Fruit fly (Drosophila melanogaster) whole organism, embryonic: ENCODE data around the gene Trl.
A peak's percentile ranks its signal among the peaks of the same experiment; 100 is the strongest.

ENCODE experiments used
- Antp ChIP-seq: fragments of 200-800 bp; sonication (Bioruptor generic); optimal IDR thresholded peaks from 3 replicates; lab custom pipeline; 2016; ENCODE audit warnings: missing biosample characterization, missing genetic modification characterization
- CG1024 ChIP-seq: fragments of 200-800 bp; sonication (Bioruptor generic); IDR thresholded peaks from 2 replicates; pipeline ENCODE4 v1.3.6; 2022; ENCODE audit warnings: missing biosample characterization, missing genetic modification characterization
- CG10267 ChIP-seq: fragments of 200-800 bp; sonication (Bioruptor generic); optimal IDR thresholded peaks from 2 replicates; lab custom pipeline; 2018; ENCODE audit warnings: missing biosample characterization, mild to moderate bottlenecking, missing genetic modification characterization, moderate library complexity
- CG11456 ChIP-seq: fragments of 200-800 bp; sonication (Bioruptor generic); IDR thresholded peaks from 3 replicates; pipeline ENCODE4 v1.3.6; 2022; ENCODE audit warnings: missing biosample characterization, missing genetic modification characterization
- CG11723 ChIP-seq: fragments of 200-800 bp; sonication (Bioruptor generic); optimal IDR thresholded peaks from 2 replicates; lab custom pipeline; 2017; ENCODE audit warnings: missing biosample characterization, mild to moderate bottlenecking, missing genetic modification characterization
- CG12071 ChIP-seq: fragments of 200-800 bp; sonication (Bioruptor generic); optimal IDR thresholded peaks from 3 replicates; lab custom pipeline; 2018; ENCODE audit warnings: missing biosample characterization, mild to moderate bottlenecking, missing genetic modification characterization
- CG12219 ChIP-seq: fragments of 200-800 bp; sonication (Bioruptor generic); optimal IDR thresholded peaks from 3 replicates; lab custom pipeline; 2018; ENCODE audit warnings: missing biosample characterization, mild to moderate bottlenecking, missing genetic modification characterization
- CG12942 ChIP-seq: fragments of 200-800 bp; sonication (Bioruptor generic); optimal IDR thresholded peaks from 3 replicates; lab custom pipeline; 2016; ENCODE audit warnings: missing biosample characterization, missing genetic modification characterization
- CG14667 ChIP-seq: fragments of 200-800 bp; sonication (Bioruptor generic); IDR thresholded peaks from 2 replicates; pipeline ENCODE4 v1.3.6; 2022; ENCODE audit warnings: missing biosample characterization, missing genetic modification characterization
- CG32767 ChIP-seq: fragments of 200-800 bp; sonication (Bioruptor generic); IDR thresholded peaks from 2 replicates; pipeline ENCODE4 v1.3.6; 2022; ENCODE audit warnings: missing biosample characterization, missing genetic modification characterization
- CG34224 ChIP-seq: fragments of 200-800 bp; sonication (Bioruptor generic); IDR thresholded peaks from 3 replicates; pipeline ENCODE4 v1.3.6; 2022; ENCODE audit warnings: missing biosample characterization, missing genetic modification characterization; ENCODE audit not compliant: partially characterized antibody
- CG4282 ChIP-seq: fragments of 200-800 bp; sonication (Bioruptor generic); optimal IDR thresholded peaks from 2 replicates; lab custom pipeline; 2016; ENCODE audit warnings: missing biosample characterization, missing genetic modification characterization
- CG6175 ChIP-seq: fragments of 200-800 bp; sonication (Bioruptor generic); IDR thresholded peaks from 3 replicates; pipeline ENCODE4 v1.3.6; 2022; ENCODE audit warnings: missing biosample characterization, missing genetic modification characterization
- CG6272 ChIP-seq: fragments of 200-800 bp; sonication (Bioruptor generic); IDR thresholded peaks from 2 replicates; pipeline ENCODE4 v1.3.6; 2022; ENCODE audit warnings: missing biosample characterization, missing genetic modification characterization
- CG7357 ChIP-seq: fragments of 200-800 bp; sonication (Bioruptor generic); IDR thresholded peaks from 3 replicates; pipeline ENCODE4 v1.3.6; 2022; ENCODE audit warnings: missing biosample characterization, missing genetic modification characterization
- CG7372 ChIP-seq: fragments of 200-800 bp; sonication (Bioruptor generic); IDR thresholded peaks from 2 replicates; pipeline ENCODE4 v1.3.6; 2022; ENCODE audit warnings: missing biosample characterization, missing genetic modification characterization
- CG8281 ChIP-seq: fragments of 200-800 bp; sonication (Bioruptor generic); optimal IDR thresholded peaks from 2 replicates; lab custom pipeline; 2018; ENCODE audit warnings: missing biosample characterization, mild to moderate bottlenecking, missing genetic modification characterization, moderate library complexity
- CG8765 ChIP-seq: fragments of 200-800 bp; sonication (Bioruptor generic); IDR thresholded peaks from 2 replicates; pipeline ENCODE4 v1.3.6; 2022; ENCODE audit warnings: missing biosample characterization, missing genetic modification characterization
- CG9817 ChIP-seq: fragments of 200-800 bp; sonication (Bioruptor generic); optimal IDR thresholded peaks from 2 replicates; lab custom pipeline; 2018; ENCODE audit warnings: missing biosample characterization, mild to moderate bottlenecking, missing genetic modification characterization, moderate library complexity
- CkIIα-i1 ChIP-seq: fragments of 200-800 bp; sonication (Bioruptor generic); IDR thresholded peaks from 2 replicates; pipeline ENCODE4 v1.3.6; 2022; ENCODE audit warnings: missing biosample characterization, missing genetic modification characterization
- Dfd ChIP-seq, 2 experiments: fragments of >200 bp; optimal IDR thresholded peaks; 2 replicates each; lab custom pipeline; 2017; ENCODE audit warnings: missing biosample characterization in 2 of 2, missing genetic modification characterization in 2 of 2
- Dref ChIP-seq: fragments of 200-800 bp; sonication (Bioruptor generic); IDR thresholded peaks from 2 replicates; pipeline ENCODE4 v1.3.6; 2022; ENCODE audit warnings: missing biosample characterization, missing genetic modification characterization
- HLH54F ChIP-seq: fragments of 200-800 bp; sonication (Bioruptor generic); optimal IDR thresholded peaks from 3 replicates; lab custom pipeline; 2016; ENCODE audit warnings: missing biosample characterization, missing genetic modification characterization
- Hr39 ChIP-seq: fragments of >200 bp; optimal IDR thresholded peaks from 2 replicates; lab custom pipeline; 2017
- Mad ChIP-seq: fragments of 200-800 bp; sonication (Bioruptor generic); optimal IDR thresholded peaks from 2 replicates; lab custom pipeline; 2016; ENCODE audit warnings: missing biosample characterization, missing genetic modification characterization
- Mrtf ChIP-seq: fragments of 200-800 bp; sonication (Bioruptor generic); IDR thresholded peaks from 3 replicates; pipeline ENCODE4 v1.3.6; 2022; ENCODE audit warnings: missing biosample characterization, missing genetic modification characterization
- Rfx ChIP-seq: fragments of 200-800 bp; sonication (Bioruptor generic); IDR thresholded peaks from 2 replicates; pipeline ENCODE4 v1.3.6; 2022; ENCODE audit warnings: missing biosample characterization, missing genetic modification characterization
- Six4 ChIP-seq: fragments of 200-800 bp; sonication (Bioruptor generic); optimal IDR thresholded peaks from 2 replicates; lab custom pipeline; 2016; ENCODE audit warnings: missing biosample characterization, missing genetic modification characterization
- Usf ChIP-seq: fragments of 200-800 bp; sonication (Bioruptor generic); optimal IDR thresholded peaks from 2 replicates; lab custom pipeline; 2017; ENCODE audit warnings: missing genotype, missing biosample characterization, missing genetic modification characterization
- ara ChIP-seq: fragments of 200-800 bp; sonication (Bioruptor generic); IDR thresholded peaks from 2 replicates; pipeline ENCODE4 v1.3.6; 2022; ENCODE audit warnings: missing biosample characterization, missing genetic modification characterization
- bbx ChIP-seq: fragments of 200-800 bp; sonication (Bioruptor generic); IDR thresholded peaks from 2 replicates; pipeline ENCODE4 v1.3.6; 2022; ENCODE audit warnings: missing biosample characterization, missing genetic modification characterization; ENCODE audit not compliant: partially characterized antibody
- chm ChIP-seq: fragments of 200-800 bp; sonication (Bioruptor generic); IDR thresholded peaks from 2 replicates; pipeline ENCODE4 v1.3.6; 2022; ENCODE audit warnings: missing biosample characterization, missing genetic modification characterization
- cwo ChIP-seq: fragments of 200-800 bp; sonication (Bioruptor generic); optimal IDR thresholded peaks from 3 replicates; lab custom pipeline; 2017; ENCODE audit warnings: missing biosample characterization, missing genetic modification characterization, mild to moderate bottlenecking, moderate library complexity, missing genetic modification reagents
- grau ChIP-seq: fragments of 200-800 bp; optimal IDR thresholded peaks from 3 replicates; lab custom pipeline; 2019; ENCODE audit warnings: missing biosample characterization, mild to moderate bottlenecking, missing genetic modification characterization, moderate library complexity
- gro ChIP-seq: fragments of 200-800 bp; sonication (Bioruptor generic); optimal IDR thresholded peaks from 2 replicates; lab custom pipeline; 2016; ENCODE audit warnings: missing biosample characterization, missing genetic modification characterization
- hb ChIP-seq: fragments of 200-800 bp; sonication (Bioruptor generic); IDR thresholded peaks from 3 replicates; pipeline ENCODE4 v1.3.6; 2022; ENCODE audit warnings: missing biosample characterization, missing genetic modification characterization; ENCODE audit not compliant: partially characterized antibody
- her ChIP-seq: fragments of 200-800 bp; sonication (Bioruptor generic); optimal IDR thresholded peaks from 2 replicates; lab custom pipeline; 2016; ENCODE audit warnings: missing biosample characterization, missing genetic modification characterization
- lilli ChIP-seq: fragments of 200-800 bp; sonication (Bioruptor generic); optimal IDR thresholded peaks from 3 replicates; lab custom pipeline; 2016; ENCODE audit warnings: missing biosample characterization, missing genetic modification characterization
- nerfin-2 ChIP-seq: fragments of 200-800 bp; sonication (Bioruptor generic); IDR thresholded peaks from 2 replicates; pipeline ENCODE4 v1.3.6; 2022; ENCODE audit warnings: missing biosample characterization, missing genetic modification characterization; ENCODE audit not compliant: partially characterized antibody
- rib ChIP-seq: fragments of 200-800 bp; sonication (Bioruptor generic); IDR thresholded peaks from 2 replicates; pipeline ENCODE4 v1.3.6; 2022; ENCODE audit warnings: missing biosample characterization, missing genetic modification characterization
- run ChIP-seq: fragments of 200-800 bp; sonication (Bioruptor generic); optimal IDR thresholded peaks from 3 replicates; lab custom pipeline; 2018; ENCODE audit warnings: missing biosample characterization, mild to moderate bottlenecking, missing genetic modification characterization
- sob ChIP-seq: fragments of 200-800 bp; sonication (Bioruptor generic); IDR thresholded peaks from 2 replicates; pipeline ENCODE4 v1.3.6; 2022; ENCODE audit warnings: missing biosample characterization, missing genetic modification characterization
- tup ChIP-seq: fragments of 200-800 bp; sonication (Bioruptor generic); optimal IDR thresholded peaks from 2 replicates; lab custom pipeline; 2016; ENCODE audit warnings: missing biosample characterization, mild to moderate bottlenecking, missing genetic modification characterization, moderate library complexity
- wdn ChIP-seq: fragments of 200-800 bp; sonication (Bioruptor generic); IDR thresholded peaks from 2 replicates; pipeline ENCODE4 v1.3.6; 2022; ENCODE audit warnings: missing biosample characterization, missing genetic modification characterization

The Trl gene

DNA sequence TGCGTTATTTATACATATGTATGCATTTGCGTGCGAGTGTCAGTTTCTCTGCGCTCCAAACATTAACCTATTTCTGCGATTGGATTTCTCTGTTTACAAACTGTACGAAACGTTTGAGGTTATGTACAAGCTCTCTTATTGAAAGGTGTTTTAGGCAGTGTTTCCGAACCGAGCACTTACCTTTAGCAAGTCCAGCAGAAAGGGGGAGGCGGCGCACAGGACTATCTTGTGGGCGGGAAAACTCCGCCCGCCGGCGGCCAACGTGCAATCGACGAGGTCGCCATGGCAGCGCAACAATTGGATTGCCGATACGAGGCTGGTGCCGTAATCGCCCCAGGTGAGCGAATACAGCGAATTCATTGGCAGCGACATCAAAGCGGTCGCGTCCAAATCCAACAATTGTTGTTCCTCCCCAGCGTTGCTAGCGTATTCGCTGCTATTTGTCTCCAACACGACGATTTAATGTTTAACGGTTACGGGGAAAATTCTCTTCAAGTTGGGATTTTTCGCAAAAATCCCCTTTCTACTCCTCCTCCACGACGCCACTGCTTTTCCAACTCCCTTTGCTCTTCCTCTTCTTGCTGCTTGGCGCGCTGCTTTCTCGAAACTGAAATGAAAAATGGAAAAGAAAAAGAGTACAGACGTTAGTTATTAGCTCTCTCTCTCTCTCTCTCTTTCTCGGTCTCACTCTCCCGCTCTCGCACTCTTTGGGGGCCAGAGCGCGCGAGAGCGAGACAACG lies 4.0 kb downstream of the Trl start (continued):
- TF ChIP-seq CG12219 (peak; percentile 80), CG1024 (peak; percentile 79), Dfd (GFP tag; optimal IDR thresholded peaks at IDR 0.05; lab: Kevin White, UChicago) (no peak), rib (peak; percentile 96), CG11723 (GFP tag; lab: Kevin White, UChicago) (peak; percentile 82), CG4282 (GFP tag; lab: Kevin White, UChicago) (peak; percentile 88), Mrtf (GFP tag; lab: Robert Waterston, UW) (peak; percentile 89), CG7372 (GFP tag; lab: Robert Waterston, UW) (peak; percentile 89), CG32767 (peak; percentile 79; the same call in 1 of the 2 replicates), sob (GFP tag; lab: Robert Waterston, UW) (peak; percentile 90), CG10267 (tag; lab: Kevin White, UChicago) (peak; percentile 43), wdn (GFP tag; lab: Robert Waterston, UW) (peak; percentile 89), Usf (GFP tag; lab: Kevin White, UChicago) (peak; percentile 84), grau (tag; lab: Kevin White, UChicago) (peak; percentile 85), run (tag; lab: Kevin White, UChicago) (peak; percentile 18), hb (GFP tag; lab: Robert Waterston, UW) (no peak), CG7357 (GFP tag; lab: Robert Waterston, UW) (peak; percentile 81), Hr39 (lab: Kevin White, UChicago) (no peak), CG12071 (peak; percentile 84), bbx (GFP tag; lab: Robert Waterston, UW) (no peak), CG6272 (GFP tag; lab: Robert Waterston, UW) (peak; percentile 81), Dref (no peak), HLH54F (GFP tag; lab: Kevin White, UChicago) (peak; percentile 91), CG8281 (tag; lab: Kevin White, UChicago) (peak; percentile 47), ara (GFP tag; lab: Robert Waterston, UW) (peak; percentile 92), CG9817 (peak; percentile 84), CG14667 (GFP tag; lab: Robert Waterston, UW) (peak; percentile 78), CG11456 (peak; percentile 95), CG12942 (GFP tag; lab: Kevin White, UChicago) (peak; percentile 82), Antp (GFP tag; lab: Kevin White, UChicago) (peak; percentile 97), CG6175 (GFP tag; lab: Robert Waterston, UW) (peak; percentile 85), Rfx (GFP tag; lab: Robert Waterston, UW) (peak; percentile 96), her (peak; percentile 93), cwo (peak; percentile 79), Six4 (peak; percentile 75), CG8765 (GFP tag; lab: Robert Waterston, UW) (peak; percentile 84), lilli (GFP tag; lab: Kevin White, UChicago) (peak; percentile 95), nerfin-2 (no peak), CkIIα-i1 (GFP tag; lab: Robert Waterston, UW) (peak; percentile 45; the same call in 1 of the 2 replicates), CG34224 (GFP tag; lab: Robert Waterston, UW) (peak; percentile 36; the same call in 2 of the 3 replicates), tup (GFP tag; lab: Kevin White, UChicago) (peak; percentile 85), chm (peak; percentile 75), Mad (GFP tag; lab: Kevin White, UChicago) (peak; percentile 85), gro (GFP tag; lab: Kevin White, UChicago) (peak; percentile 91)
